Fruit fly (Drosophila melanogaster): ENCODE data around the gene CG13244.

CG13244 gene

dm6 chr2L:15910937-15911590, 5.6 kb upstream of the CG13244 start (continued):
- TF ChIP-seq bab2 (GFP tag; optimal IDR thresholded peaks at IDR 0.05) (peak; percentile 95), CG8388 (GFP tag; optimal IDR thresholded peaks at IDR 0.05) (peak; percentile 98), CG8765 (GFP tag; IDR thresholded peaks at IDR 0.05) (peak; percentile 71; the same call in 1 of the 2 replicates), pan (optimal IDR thresholded peaks at IDR 0.05) (no peak), pan (GFP tag; optimal IDR thresholded peaks at IDR 0.05 in 1 of 2, IDR thresholded peaks at IDR 0.05 in 1 of 2) (peak in 1 of 2 experiments; percentile 96), dan (GFP tag; IDR thresholded peaks at IDR 0.05) (peak; percentile 62; the same call in 1 of the 2 replicates), Mrtf (GFP tag; IDR thresholded peaks at IDR 0.05) (peak; percentile 93), Oli (tag; optimal IDR thresholded peaks at IDR 0.05) (peak; percentile 98), CG12155 (GFP tag; optimal IDR thresholded peaks at IDR 0.05) (peak; percentile 90), Aef1 (GFP tag; IDR thresholded peaks at IDR 0.05) (peak; percentile 92), CG8924 (tag; optimal IDR thresholded peaks at IDR 0.05) (peak; percentile 96), Ets65A (GFP tag) (peak; percentile 99), Dek (tag; optimal IDR thresholded peaks at IDR 0.05) (peak; percentile 91), CG10654 (GFP tag; optimal IDR thresholded peaks at IDR 0.05) (peak; percentile 92), tll (GFP tag; optimal IDR thresholded peaks at IDR 0.05) (no peak), BtbVII (GFP tag; optimal IDR thresholded peaks at IDR 0.05) (peak; percentile 91), CG3838 (GFP tag; optimal IDR thresholded peaks at IDR 0.05) (peak; percentile 89), fu2 (GFP tag; optimal IDR thresholded peaks at IDR 0.05) (peak; percentile 90), fd96Cb (tag; optimal IDR thresholded peaks at IDR 0.05) (peak; percentile 95), CrebB (tag; optimal IDR thresholded peaks at IDR 0.05) (peak; percentile 93), knrl (GFP tag; IDR thresholded peaks at IDR 0.05; ENCODE audit: partially characterized antibody) (peak; percentile 57), Meics (GFP tag; optimal IDR thresholded peaks at IDR 0.05) (peak; percentile 95), CG10979 (tag; optimal IDR thresholded peaks at IDR 0.05) (peak; percentile 95), ems (GFP tag; optimal IDR thresholded peaks at IDR 0.05) (peak; percentile 93), lmd (GFP tag; IDR thresholded peaks at IDR 0.05) (peak; percentile 97), CG17912 (GFP tag; optimal IDR thresholded peaks at IDR 0.05) (peak; percentile 85), Neu2 (GFP tag; optimal IDR thresholded peaks at IDR 0.05; ENCODE audit: borderline replicate concordance) (peak; percentile 39), Dll (GFP tag; IDR thresholded peaks at IDR 0.05; ENCODE audit: partially characterized antibody) (peak; percentile 40; the same call in 1 of the 4 replicates), sima (GFP tag; optimal IDR thresholded peaks at IDR 0.05) (peak; percentile 77), fru (optimal IDR thresholded peaks at IDR 0.05) (no peak), sc (optimal IDR thresholded peaks at IDR 0.05) (no peak), sc (GFP tag; optimal IDR thresholded peaks at IDR 0.05) (peak; percentile 95), luna (GFP tag; optimal IDR thresholded peaks at IDR 0.05) (peak; percentile 87), ham (GFP tag; IDR thresholded peaks at IDR 0.05) (peak; percentile 80), Bdp1 (GFP tag; optimal IDR thresholded peaks at IDR 0.05) (peak; percentile 89), scrt (GFP tag; optimal IDR thresholded peaks at IDR 0.05) (peak; percentile 78), CG31388 (GFP tag; optimal IDR thresholded peaks at IDR 0.05) (peak; percentile 75), D19A (tag; optimal IDR thresholded peaks at IDR 0.05) (peak; percentile 92), CG2120 (GFP tag; optimal IDR thresholded peaks at IDR 0.05) (peak; percentile 95), Hand (GFP tag; optimal IDR thresholded peaks at IDR 0.05) (peak; percentile 77), sug (tag; optimal IDR thresholded peaks at IDR 0.05) (no peak), tx (GFP tag; optimal IDR thresholded peaks at IDR 0.05) (peak; percentile 93), ash1 (GFP tag; optimal IDR thresholded peaks at IDR 0.05) (no peak), Dad (GFP tag; optimal IDR thresholded peaks at IDR 0.05) (peak; percentile 95), Jarid2 (GFP tag; optimal IDR thresholded peaks at IDR 0.05) (peak; percentile 82), pho (GFP tag; optimal IDR thresholded peaks at IDR 0.05) (peak; percentile 94), Doc3 (GFP tag; IDR thresholded peaks at IDR 0.05; ENCODE audit: partially characterized antibody) (no peak), lov (optimal IDR thresholded peaks at IDR 0.05) (no peak), lov (GFP tag; IDR thresholded peaks at IDR 0.05) (peak; percentile 87; the same call in 2 of the 3 replicates), tup (GFP tag; optimal IDR thresholded peaks at IDR 0.05) (peak; percentile 84)
